Fruit fly (Drosophila melanogaster) whole organism, embryonic: ENCODE measurements around the gene shf.

Experiments
- CG12391 ChIP-seq: fragments of 200-800 bp; sonication (Bioruptor generic); optimal IDR thresholded peaks from 3 replicates; lab custom pipeline; 2018; ENCODE audit warnings: missing biosample characterization, mild to moderate bottlenecking, missing genetic modification characterization, moderate library complexity
- CG14441 ChIP-seq: fragments of 200-800 bp; sonication (Bioruptor generic); IDR thresholded peaks from 2 replicates; pipeline ENCODE4 v1.3.6; 2022; ENCODE audit warnings: missing biosample characterization, missing genetic modification characterization
- CG18011 ChIP-seq: fragments of 200-800 bp; sonication (Bioruptor generic); optimal IDR thresholded peaks from 2 replicates; lab custom pipeline; 2017; ENCODE audit warnings: missing biosample characterization, missing genetic modification characterization, mild to moderate bottlenecking, moderate library complexity, missing genotype
- CG7745 ChIP-seq: fragments of 200-800 bp; sonication (Bioruptor generic); optimal IDR thresholded peaks from 2 replicates; lab custom pipeline; 2018; ENCODE audit warnings: missing biosample characterization, mild to moderate bottlenecking, missing genetic modification characterization, moderate library complexity
- CG8290 ChIP-seq, 3 experiments: fragments of 200-800 bp; sonication (Bioruptor generic); optimal IDR thresholded peaks; 2 replicates each; lab custom pipeline; 2016 to 2019; ENCODE audit warnings: missing biosample characterization in 3 of 3, missing genetic modification characterization in 3 of 3, mild to moderate bottlenecking in 2 of 3, moderate library complexity in 1 of 3
- CrebB ChIP-seq: fragments of 200-800 bp; sonication (Bioruptor generic); optimal IDR thresholded peaks from 3 replicates; lab custom pipeline; 2018; ENCODE audit warnings: missing biosample characterization, mild to moderate bottlenecking, missing genetic modification characterization
- D ChIP-seq, 2 experiments: fragments of 200-800 bp in 1 of 2; fragments of >200 bp in 1 of 2; sonication (Bioruptor generic) in 1 of 2; optimal IDR thresholded peaks; 2 replicates in 1 of 2; 3 replicates in 1 of 2; lab custom pipeline; 2017; ENCODE audit warnings: mild to moderate bottlenecking in 1 of 2, missing biosample characterization in 1 of 2, missing genetic modification characterization in 1 of 2, missing genetic modification reagents in 1 of 2
- Gug ChIP-seq: fragments of 200-800 bp; sonication (Bioruptor generic); IDR thresholded peaks from 4 replicates; pipeline ENCODE4 v1.3.6; 2022; ENCODE audit warnings: missing biosample characterization, missing genetic modification characterization
- H15 ChIP-seq: fragments of 200-800 bp; sonication (Bioruptor generic); IDR thresholded peaks from 3 replicates; pipeline ENCODE4 v1.3.6; 2022; ENCODE audit warnings: missing biosample characterization, missing genetic modification characterization
- H2.0 ChIP-seq: fragments of 200-800 bp; sonication (Bioruptor generic); IDR thresholded peaks from 2 replicates; pipeline ENCODE4 v1.3.6; 2022; ENCODE audit warnings: missing biosample characterization, missing genetic modification characterization
- HmgD ChIP-seq: fragments of 200-800 bp; sonication (Bioruptor generic); optimal IDR thresholded peaks from 3 replicates; lab custom pipeline; 2016; ENCODE audit warnings: missing biosample characterization, missing genetic modification characterization
- Hr39 ChIP-seq: fragments of >200 bp; optimal IDR thresholded peaks from 2 replicates; lab custom pipeline; 2017
- al ChIP-seq: fragments of 200-800 bp; sonication (Bioruptor generic); IDR thresholded peaks from 2 replicates; pipeline ENCODE4 v1.3.6; 2022; ENCODE audit warnings: missing biosample characterization, missing genetic modification characterization
- dpn ChIP-seq, 2 experiments: fragments of 200-800 bp; sonication (Bioruptor generic); optimal IDR thresholded peaks; 3 replicates each; lab custom pipeline; 2016; ENCODE audit warnings: missing biosample characterization in 2 of 2, missing genetic modification characterization in 2 of 2
- dysf ChIP-seq: fragments of 200-800 bp; sonication (Bioruptor generic); IDR thresholded peaks from 3 replicates; pipeline ENCODE4 v1.3.6; 2022; ENCODE audit warnings: missing biosample characterization, missing genetic modification characterization
- lov ChIP-seq, 2 experiments: fragments of 200-800 bp in 1 of 2; fragments of >200 bp in 1 of 2; sonication (Bioruptor generic) in 1 of 2; IDR thresholded peaks in 1 of 2; optimal IDR thresholded peaks in 1 of 2; 2 replicates in 1 of 2; 3 replicates in 1 of 2; pipeline versions ENCODE4 v1.3.6 to Lab custom; 2017 to 2022; ENCODE audit warnings: missing biosample characterization in 1 of 2, missing genetic modification characterization in 1 of 2
- maf-S ChIP-seq: fragments of 200-800 bp; sonication (Bioruptor generic); optimal IDR thresholded peaks from 2 replicates; lab custom pipeline; 2016; ENCODE audit warnings: missing biosample characterization, missing genetic modification characterization
- nau ChIP-seq: fragments of 200-800 bp; sonication (Bioruptor generic); optimal IDR thresholded peaks from 3 replicates; lab custom pipeline; 2017; ENCODE audit warnings: missing biosample characterization, mild to moderate bottlenecking, missing genetic modification characterization, missing genetic modification reagents
- pfk ChIP-seq: fragments of 200-800 bp; sonication (Bioruptor generic); optimal IDR thresholded peaks from 2 replicates; lab custom pipeline; 2018; ENCODE audit warnings: missing biosample characterization, mild to moderate bottlenecking, missing genetic modification characterization, moderate library complexity
- sna ChIP-seq: fragments of 200-800 bp; sonication (Bioruptor generic); IDR thresholded peaks from 2 replicates; pipeline ENCODE4 v1.3.6; 2022; ENCODE audit warnings: missing biosample characterization, missing genetic modification characterization; ENCODE audit not compliant: partially characterized antibody
- stwl ChIP-seq: fragments of 200-800 bp; sonication (Bioruptor generic); optimal IDR thresholded peaks from 3 replicates; lab custom pipeline; 2018; ENCODE audit warnings: missing biosample characterization, mild to moderate bottlenecking, missing genetic modification characterization, moderate library complexity
- tx ChIP-seq: fragments of 200-800 bp; sonication (Bioruptor generic); optimal IDR thresholded peaks from 2 replicates; lab custom pipeline; 2016; ENCODE audit warnings: missing biosample characterization, missing genetic modification characterization
- zfh1 ChIP-seq: fragments of 200-800 bp; sonication (Bioruptor generic); IDR thresholded peaks from 3 replicates; pipeline ENCODE4 v1.3.6; 2022; ENCODE audit warnings: missing biosample characterization, missing genetic modification characterization

The shf gene

DNA sequence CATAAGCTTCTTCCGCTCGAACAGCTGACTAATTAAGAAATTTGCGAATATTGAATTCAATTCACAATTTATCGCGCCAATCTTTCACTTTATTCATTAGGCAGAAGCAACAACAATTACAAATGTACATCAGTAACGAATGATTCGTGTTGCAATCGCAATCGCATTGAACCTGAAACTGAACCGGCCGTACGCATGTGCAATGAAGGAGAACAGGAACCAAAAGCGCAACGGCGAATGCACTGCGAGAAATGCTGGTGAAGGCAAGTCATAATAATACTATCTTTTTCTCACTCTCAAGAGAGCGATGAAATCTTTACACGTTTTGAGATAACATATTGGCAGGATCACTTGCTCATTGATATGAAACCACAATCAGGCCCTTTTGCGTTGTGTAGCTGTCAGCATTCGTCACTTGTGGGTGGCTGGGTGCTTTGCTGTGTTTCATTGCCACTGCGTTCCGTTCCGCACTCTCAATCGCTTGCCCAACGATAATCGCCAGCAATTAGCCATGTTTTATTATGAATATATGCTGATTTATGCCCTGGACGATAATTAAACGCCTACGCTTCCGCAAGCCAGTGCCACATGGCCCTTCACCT lies 54.5 kb downstream of the shf start:
- TF ChIP-seq Hr39 (lab: Kevin White, UChicago), result no peak
- TF ChIP-seq D (optimal IDR thresholded peaks at IDR 0.05; lab: Kevin White, UChicago), result no peak
- TF ChIP-seq D (GFP tag; optimal IDR thresholded peaks at IDR 0.05; lab: Kevin White, UChicago), result no peak
- no peak for TF ChIP-seq CG12391
- TF ChIP-seq tx (GFP tag; lab: Kevin White, UChicago), result no peak
- no peak for TF ChIP-seq Gug (GFP tag; lab: Robert Waterston, UW)
- TF ChIP-seq CG14441, result 0 out of 2 replicates have a peak, but pooled peaks have one; percentile 37
- peak; percentile 31 for TF ChIP-seq CG8290 (GFP tag; optimal IDR thresholded peaks at IDR 0.05; lab: Kevin White, UChicago)
- TF ChIP-seq CG8290 (tag; optimal IDR thresholded peaks at IDR 0.05; lab: Kevin White, UChicago), result no peak
- TF ChIP-seq dysf (GFP tag; lab: Robert Waterston, UW), result no peak
- TF ChIP-seq CG18011 (GFP tag; lab: Kevin White, UChicago), result peak; percentile 94
- no peak for TF ChIP-seq HmgD (GFP tag; lab: Kevin White, UChicago)
- peak; percentile 36 for TF ChIP-seq stwl (tag; lab: Kevin White, UChicago)
- no peak for TF ChIP-seq H2.0 (GFP tag; lab: Robert Waterston, UW)
- no peak for TF ChIP-seq sna (GFP tag; lab: Robert Waterston, UW)
- TF ChIP-seq al (GFP tag; lab: Robert Waterston, UW), result no peak
- TF ChIP-seq zfh1 (GFP tag; lab: Robert Waterston, UW), result no peak
- peak; percentile 78 for TF ChIP-seq pfk (GFP tag; lab: Kevin White, UChicago)
- no peak for TF ChIP-seq CG7745 (tag; lab: Kevin White, UChicago)

DNA sequence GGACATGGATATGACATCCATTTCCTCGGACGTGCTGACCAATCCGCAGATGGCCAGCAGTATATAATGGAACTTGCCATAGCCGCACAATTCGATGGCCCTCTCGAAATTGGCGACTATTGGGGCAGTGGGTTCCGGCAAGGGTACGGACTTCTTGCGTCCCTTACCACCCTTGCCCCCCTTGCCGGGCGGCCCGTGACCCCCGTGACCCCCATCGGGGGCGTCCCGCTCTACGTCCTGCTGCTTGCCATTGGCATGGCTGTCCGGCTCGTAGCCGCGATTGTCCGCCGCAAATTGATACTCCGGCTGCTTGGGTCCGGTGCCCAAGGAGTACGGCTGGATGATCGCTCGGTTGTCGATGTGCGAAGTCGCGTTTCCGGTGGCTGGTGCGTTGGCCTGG lies 55.8 kb downstream of the shf start:
- TF ChIP-seq lov (optimal IDR thresholded peaks at IDR 0.05; lab: Kevin White, UChicago) (no peak), lov (GFP tag; IDR thresholded peaks at IDR 0.05; lab: Robert Waterston, UW) (no peak), CrebB (tag; lab: Kevin White, UChicago) (no peak), dpn (GFP tag; optimal IDR thresholded peaks at IDR 0.05; lab: Kevin White, UChicago) (no peak), Hr39 (lab: Kevin White, UChicago) (peak; percentile 62), nau (GFP tag; lab: Kevin White, UChicago) (no peak), CG14441 (peak; percentile 45; the same call in 1 of the 2 replicates), maf-S (no peak), H15 (GFP tag; lab: Robert Waterston, UW) (no peak)
